Worm (Caenorhabditis elegans) whole organism, L2 larva: ENCODE data around the gene K02F6.5.
"Not testable (repeated sequence)": the region's sequence is repeated elsewhere in the genome, so short reads cannot be mapped to it uniquely, and the experiment has no call there.

Source experiments
- R02D3.7 ChIP-seq: fragments of 150-350 bp; optimal IDR thresholded peaks from 2 replicates; lab custom pipeline; 2014; ENCODE audit warnings: missing biosample characterization, missing genetic modification characterization
- dmd-4 ChIP-seq: sonication (generic microtip); optimal IDR thresholded peaks from 2 replicates; lab custom pipeline; 2017; ENCODE audit warnings: missing biosample characterization, missing genetic modification characterization
- zag-1 ChIP-seq: fragments of 150-350 bp; optimal IDR thresholded peaks from 2 replicates; lab custom pipeline; 2014; ENCODE audit warnings: missing biosample characterization, missing genetic modification characterization

DNA sequence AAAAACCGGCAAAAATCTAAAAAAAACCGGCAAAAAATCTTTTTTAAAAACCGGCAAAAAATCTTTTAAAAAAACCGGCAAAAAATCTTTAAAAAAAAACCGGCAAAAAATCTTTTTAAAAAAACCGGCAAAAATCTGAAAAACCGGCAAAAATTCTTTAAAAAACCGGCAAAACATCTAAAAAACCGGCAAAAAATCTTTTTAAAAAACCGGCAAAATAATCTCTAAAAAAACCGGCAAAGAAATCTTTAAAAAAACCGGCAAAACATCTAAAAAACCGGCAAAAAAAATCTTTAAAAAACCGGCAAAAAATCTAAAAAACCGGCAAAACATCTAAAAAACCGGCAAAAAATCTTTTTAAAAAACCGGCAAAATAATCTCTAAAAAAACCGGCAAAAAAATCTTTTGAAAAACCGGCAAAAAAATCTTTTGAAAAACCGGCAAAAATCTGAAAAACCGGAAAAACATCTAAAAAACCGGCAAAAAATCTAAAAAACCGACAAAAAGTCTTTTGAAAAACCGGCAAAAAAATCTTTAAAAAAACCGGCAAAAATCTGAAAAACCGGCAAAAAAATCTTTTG lies 35.9 kb downstream of the K02F6.5 start:
- TF ChIP-seq R02D3.7, zag-1, dmd-4 (tag; lab: Kevin White, UChicago): not testable (repeated sequence)
